Worm (Caenorhabditis elegans): ENCODE results near the gene atg-16.1.

The atg-16.1 gene

ce11 chrX:4507122-4507681 lies 44.9 kb upstream of the atg-16.1 start (continued):
- TF ChIP-seq mep-1 (tag; optimal IDR thresholded peaks at IDR 0.05) (peak; percentile 48), F49E8.2 (tag; optimal IDR thresholded peaks at IDR 0.05; ENCODE audit: borderline replicate concordance) (no peak), T26A8.4 (GFP tag; IDR thresholded peaks at IDR 0.05) (no peak), dve-1 (tag; optimal IDR thresholded peaks at IDR 0.05; ENCODE audit: insufficient read depth) (peak; percentile 20)

- TF ChIP-seq daf-16 (GFP tag; optimal IDR thresholded peaks at IDR 0.05), result no peak
- peak; percentile 52 for TF ChIP-seq daf-16 (tag; optimal IDR thresholded peaks at IDR 0.05)
- TF ChIP-seq set-16 (GFP tag; IDR thresholded peaks at IDR 0.05), result no peak
- TF ChIP-seq dmd-6 (GFP tag; IDR thresholded peaks at IDR 0.05), result peak; percentile 25; the same call in 1 of the 2 replicates
- TF ChIP-seq zip-2 (tag; optimal IDR thresholded peaks at IDR 0.05), result no peak
- TF ChIP-seq mdt-29 (GFP tag; IDR thresholded peaks at IDR 0.05), result no peak
- TF ChIP-seq zfp-3 (GFP tag; conservative IDR thresholded peaks at IDR 0.05), result no peak
- no peak; the same call in 1 of the 2 replicates for TF ChIP-seq hmg-1.1 (GFP tag; IDR thresholded peaks at IDR 0.05)
- TF ChIP-seq aha-1 (tag), result no peak
- no peak for TF ChIP-seq unc-39 (tag; optimal IDR thresholded peaks at IDR 0.05)
- no peak for TF ChIP-seq F37D6.2 (tag; optimal IDR thresholded peaks at IDR 0.05)
- peak; percentile 80 for TF ChIP-seq hlh-30 (tag; optimal IDR thresholded peaks at IDR 0.05; ENCODE audit: insufficient read depth)
- no peak for TF ChIP-seq nhr-48 (tag; optimal IDR thresholded peaks at IDR 0.05)
- TF ChIP-seq aly-2 (tag; optimal IDR thresholded peaks at IDR 0.05), result no peak
- TF ChIP-seq lin-38 (GFP tag; IDR thresholded peaks at IDR 0.05), result no peak
- no peak for TF ChIP-seq zag-1 (tag; optimal IDR thresholded peaks at IDR 0.05)
- TF ChIP-seq nhr-42 (GFP tag; IDR thresholded peaks at IDR 0.05), result no peak
- no peak for TF ChIP-seq F26F4.8 (GFP tag; conservative IDR thresholded peaks at IDR 0.05)
- peak; percentile 52 for TF ChIP-seq hlh-11 (tag; optimal IDR thresholded peaks at IDR 0.05)
- TF ChIP-seq mdl-1 (tag; optimal IDR thresholded peaks at IDR 0.05), result peak; percentile 33 to 83
- TF ChIP-seq ZK546.5 (tag; optimal IDR thresholded peaks at IDR 0.05), result no peak
- TF ChIP-seq Y48G9A.11 (GFP tag; IDR thresholded peaks at IDR 0.05), result no peak
- TF ChIP-seq ctbp-1 (GFP tag; IDR thresholded peaks at IDR 0.05), result no peak
- TF ChIP-seq lin-13 (GFP tag; optimal IDR thresholded peaks at IDR 0.05), result no peak
- no peak for TF ChIP-seq zip-11 (GFP tag; IDR thresholded peaks at IDR 0.05)
- no peak for TF ChIP-seq zfp-2 (tag; optimal IDR thresholded peaks at IDR 0.05)
- no peak for TF ChIP-seq cey-2 (tag; optimal IDR thresholded peaks at IDR 0.05; ENCODE audit: borderline replicate concordance, insufficient read depth)
- TF ChIP-seq madf-9 (GFP tag; conservative IDR thresholded peaks at IDR 0.05), result no peak
- TF ChIP-seq lin-29 (GFP tag; IDR thresholded peaks at IDR 0.05), result no peak
- TF ChIP-seq unc-62 (GFP tag; optimal IDR thresholded peaks at IDR 0.05 in 1 of 2), result peak in 1 of 2 experiments; percentile 93
- TF ChIP-seq unc-62 (tag; optimal IDR thresholded peaks at IDR 0.05), result no peak
- TF ChIP-seq lir-3 (tag; optimal IDR thresholded peaks at IDR 0.05), result no peak
- TF ChIP-seq dpl-1 (GFP tag; optimal IDR thresholded peaks at IDR 0.05), result no peak
- no peak for TF ChIP-seq lin-15B (tag; optimal IDR thresholded peaks at IDR 0.05)
- peak; percentile 88 for TF ChIP-seq mxl-3 (GFP tag; optimal IDR thresholded peaks at IDR 0.05)
- TF ChIP-seq snpc-1.2 (GFP tag; IDR thresholded peaks at IDR 0.05), result no peak
- no peak for TF ChIP-seq ceh-44 (GFP tag; IDR thresholded peaks at IDR 0.05)
- TF ChIP-seq madf-5 (GFP tag; IDR thresholded peaks at IDR 0.05), result no peak
- no peak for TF ChIP-seq snpc-4 (tag; optimal IDR thresholded peaks at IDR 0.05)
- TF ChIP-seq mes-2 (tag; optimal IDR thresholded peaks at IDR 0.05; ENCODE audit: poor library complexity, severe bottlenecking), result no peak
- no peak for TF ChIP-seq lim-7 (GFP tag; IDR thresholded peaks at IDR 0.05)
- no peak for TF ChIP-seq T26A8.4 (GFP tag; IDR thresholded peaks at IDR 0.05)
- peak in 1 of 2 experiments; percentile 3 for TF ChIP-seq hif-1 (tag; optimal IDR thresholded peaks at IDR 0.05)
- TF ChIP-seq pqm-1 (tag; optimal IDR thresholded peaks at IDR 0.05), result no peak
- TF ChIP-seq lin-39 (tag; optimal IDR thresholded peaks at IDR 0.05), result no peak
- TF ChIP-seq fkh-10 (GFP tag; optimal IDR thresholded peaks at IDR 0.05), result no peak
Measured at ce11 chrX:4504108-4504668, 41.9 kb upstream of the atg-16.1 start, which contains the start of gene dgk-2. dgk-2 (minus strand) TSS chrX:4504388.
